Worm (Caenorhabditis elegans) whole organism, L1 larva: Measurements from ENCODE around the gene ubh-4.

ENCODE experiments used
- C04F5.9 ChIP-seq: sonication (generic microtip); optimal IDR thresholded peaks from 2 replicates; lab custom pipeline; 2016; ENCODE audit warnings: missing genetic modification characterization, missing compliant biosample characterization
- C34B4.2 ChIP-seq: sonication (generic microtip); optimal IDR thresholded peaks from 2 replicates; lab custom pipeline; 2017; ENCODE audit warnings: mild to moderate bottlenecking, missing genetic modification characterization, missing compliant biosample characterization
- F16B12.6 ChIP-seq: fragments of 150-350 bp; optimal IDR thresholded peaks from 2 replicates; lab custom pipeline; 2014; ENCODE audit warnings: missing biosample characterization, missing genetic modification characterization
- Y116A8C.19 ChIP-seq: sonication (generic microtip); optimal IDR thresholded peaks from 2 replicates; lab custom pipeline; 2016; ENCODE audit warnings: missing compliant biosample characterization, missing genetic modification characterization, borderline replicate concordance
- aha-1 ChIP-seq: fragments of 150-350 bp; optimal IDR thresholded peaks from 2 replicates; lab custom pipeline; 2014; ENCODE audit warnings: missing biosample characterization, missing genetic modification characterization
- aly-2 ChIP-seq: fragments of 150-350 bp; optimal IDR thresholded peaks from 2 replicates; lab custom pipeline; 2014; ENCODE audit warnings: missing biosample characterization, missing genetic modification characterization
- blmp-1 ChIP-seq: fragments of 150-350 bp; optimal IDR thresholded peaks from 2 replicates; lab custom pipeline; 2014; ENCODE audit warnings: missing biosample characterization, missing genetic modification characterization
- ceh-8 ChIP-seq: fragments of 200-800 bp; sonication (Bioruptor generic); optimal IDR thresholded peaks from 2 replicates; lab custom pipeline; 2018; ENCODE audit warnings: mild to moderate bottlenecking, missing genetic modification characterization, moderate library complexity, missing compliant biosample characterization
- ceh-82 ChIP-seq, 3 experiments: fragments of 150-350 bp in 1 of 3; sonication (generic microtip) in 2 of 3; optimal IDR thresholded peaks; 2 replicates each; lab custom pipeline; 2014 to 2017; ENCODE audit warnings: missing biosample characterization in 3 of 3, missing genetic modification characterization in 3 of 3
- ceh-90 ChIP-seq: sonication (generic microtip); optimal IDR thresholded peaks from 2 replicates; lab custom pipeline; 2016; ENCODE audit warnings: missing genetic modification characterization, missing compliant biosample characterization
- ces-1 ChIP-seq: fragments of 150-350 bp; optimal IDR thresholded peaks from 2 replicates; lab custom pipeline; 2014; ENCODE audit warnings: missing biosample characterization, missing genetic modification reagents, missing genetic modification characterization
- dpl-1 ChIP-seq, 3 experiments: fragments of 150-350 bp in 2 of 3; sonication (generic microtip) in 1 of 3; optimal IDR thresholded peaks; 2 replicates each; lab custom pipeline; 2014 to 2017; ENCODE audit warnings: missing biosample characterization in 3 of 3, missing genetic modification characterization in 3 of 3, missing genetic modification reagents in 3 of 3
- efl-1 ChIP-seq, 4 experiments: fragments of 150-350 bp; optimal IDR thresholded peaks in 3 of 4; peaks in 1 of 4; 1 replicate in 1 of 4; 2 replicates in 3 of 4; lab custom pipeline; 2014; ENCODE audit warnings: missing biosample characterization in 2 of 4, missing genetic modification characterization in 2 of 4, missing genetic modification reagents in 2 of 4
- egl-13 ChIP-seq: sonication (generic microtip); optimal IDR thresholded peaks from 2 replicates; lab custom pipeline; 2016; ENCODE audit warnings: missing genotype, missing genetic modification reagents, missing genetic modification characterization, missing compliant biosample characterization
- egl-27 ChIP-seq, 2 experiments: fragments of 150-350 bp in 1 of 2; sonication (generic microtip); optimal IDR thresholded peaks; 3 replicates each; lab custom pipeline; 2017 to 2018; ENCODE audit warnings: missing biosample characterization in 2 of 2, missing genetic modification characterization in 2 of 2, missing genetic modification reagents in 2 of 2
- elt-2 ChIP-seq: sonication (generic microtip); optimal IDR thresholded peaks from 2 replicates; lab custom pipeline; 2016; ENCODE audit warnings: missing genetic modification characterization, mild to moderate bottlenecking, inconsistent platforms, missing compliant biosample characterization, missing genetic modification reagents
- fkh-4 ChIP-seq: sonication (generic microtip); optimal IDR thresholded peaks from 2 replicates; lab custom pipeline; 2016; ENCODE audit warnings: missing compliant biosample characterization, missing genetic modification characterization, borderline replicate concordance
- fkh-8 ChIP-seq: sonication (generic microtip); optimal IDR thresholded peaks from 2 replicates; lab custom pipeline; 2016; ENCODE audit warnings: mild to moderate bottlenecking, missing genetic modification characterization, missing compliant biosample characterization
- fos-1 ChIP-seq: fragments of 150-350 bp; optimal IDR thresholded peaks from 2 replicates; lab custom pipeline; 2014; ENCODE audit warnings: missing biosample characterization, missing genetic modification characterization
- hlh-4 ChIP-seq: sonication (generic microtip); optimal IDR thresholded peaks from 2 replicates; lab custom pipeline; 2016; ENCODE audit warnings: mild to moderate bottlenecking, missing genetic modification characterization, missing compliant biosample characterization
- jun-1 ChIP-seq: fragments of 150-350 bp; optimal IDR thresholded peaks from 2 replicates; lab custom pipeline; 2014; ENCODE audit warnings: missing biosample characterization, missing genetic modification reagents, missing genetic modification characterization
- lin-14 ChIP-seq: fragments of 200-800 bp; sonication (Bioruptor generic); optimal IDR thresholded peaks from 2 replicates; lab custom pipeline; 2018; ENCODE audit warnings: mild to moderate bottlenecking, missing genetic modification characterization, moderate library complexity, missing compliant biosample characterization
- lin-15B ChIP-seq: fragments of 150-350 bp; sonication (generic microtip); optimal IDR thresholded peaks from 3 replicates; lab custom pipeline; 2014; ENCODE audit warnings: missing biosample characterization, missing genetic modification characterization
- lin-35 ChIP-seq, 2 experiments: fragments of 150-350 bp; optimal IDR thresholded peaks; 2 replicates each; lab custom pipeline; 2014; ENCODE audit warnings: missing biosample characterization in 2 of 2, missing genetic modification characterization in 2 of 2, missing genetic modification reagents in 2 of 2
- lin-39 ChIP-seq: fragments of 150-350 bp; optimal IDR thresholded peaks from 2 replicates; lab custom pipeline; 2014; ENCODE audit warnings: missing biosample characterization, missing genetic modification reagents, missing genetic modification characterization
- lsy-2 ChIP-seq, 2 experiments: fragments of 150-350 bp; optimal IDR thresholded peaks; 2 replicates each; lab custom pipeline; 2014; ENCODE audit warnings: missing biosample characterization in 2 of 2, missing genetic modification characterization in 2 of 2
- mab-9 ChIP-seq: fragments of 200-800 bp; sonication (Bioruptor generic); IDR thresholded peaks from 2 replicates; pipeline ENCODE4 v1.3.6; 2022; ENCODE audit warnings: missing genetic modification reagents, missing genetic modification characterization, missing compliant biosample characterization
- mep-1 ChIP-seq: fragments of 150-350 bp; optimal IDR thresholded peaks from 2 replicates; lab custom pipeline; 2014; ENCODE audit warnings: missing biosample characterization, missing genetic modification characterization
- nhr-11 ChIP-seq: fragments of 150-350 bp; optimal IDR thresholded peaks from 2 replicates; lab custom pipeline; 2014; ENCODE audit warnings: missing biosample characterization, missing genetic modification characterization
- nhr-237 ChIP-seq: fragments of 150-350 bp; optimal IDR thresholded peaks from 2 replicates; lab custom pipeline; 2014; ENCODE audit warnings: missing biosample characterization, missing genetic modification characterization
- nhr-28 ChIP-seq: fragments of 150-350 bp; optimal IDR thresholded peaks from 2 replicates; lab custom pipeline; 2014; ENCODE audit warnings: missing biosample characterization, missing genetic modification characterization
- nhr-47 ChIP-seq: sonication (generic microtip); optimal IDR thresholded peaks from 2 replicates; lab custom pipeline; 2016; ENCODE audit warnings: mild to moderate bottlenecking, missing genetic modification characterization, moderate library complexity, missing compliant biosample characterization
- nhr-71 ChIP-seq: sonication (generic microtip); optimal IDR thresholded peaks from 2 replicates; lab custom pipeline; 2016; ENCODE audit warnings: mild to moderate bottlenecking, missing genetic modification characterization, moderate library complexity, missing compliant biosample characterization
- nhr-77 ChIP-seq: fragments of 150-350 bp; optimal IDR thresholded peaks from 2 replicates; lab custom pipeline; 2014; ENCODE audit warnings: missing biosample characterization, missing genetic modification characterization
- nhr-90 ChIP-seq: sonication (generic microtip); optimal IDR thresholded peaks from 2 replicates; lab custom pipeline; 2016; ENCODE audit warnings: mild to moderate bottlenecking, missing genetic modification characterization, missing compliant biosample characterization; ENCODE audit not compliant: poor library complexity
- pag-3 ChIP-seq: sonication (generic microtip); optimal IDR thresholded peaks from 2 replicates; lab custom pipeline; 2017; ENCODE audit warnings: missing genetic modification characterization, mild to moderate bottlenecking, missing compliant biosample characterization, antibody characterized with exemption, borderline replicate concordance; ENCODE audit not compliant: insufficient read depth
- pqm-1 ChIP-seq: sonication (generic microtip); optimal IDR thresholded peaks from 3 replicates; lab custom pipeline; 2017; ENCODE audit warnings: missing biosample characterization, missing genetic modification characterization
- snpc-4 ChIP-seq: fragments of 150-350 bp; optimal IDR thresholded peaks from 2 replicates; lab custom pipeline; 2014; ENCODE audit warnings: missing biosample characterization, missing genetic modification characterization
- sox-4 ChIP-seq: sonication (generic microtip); optimal IDR thresholded peaks from 2 replicates; lab custom pipeline; 2016; ENCODE audit warnings: missing genetic modification characterization, missing compliant biosample characterization
- sptf-1 ChIP-seq: fragments of 150-350 bp; optimal IDR thresholded peaks from 2 replicates; lab custom pipeline; 2014; ENCODE audit warnings: missing biosample characterization, missing genetic modification characterization
- sup-37 ChIP-seq: fragments of 200-800 bp; sonication (Bioruptor generic); optimal IDR thresholded peaks from 2 replicates; lab custom pipeline; 2018; ENCODE audit warnings: mild to moderate bottlenecking, missing genetic modification characterization, missing compliant biosample characterization
- unc-130 ChIP-seq: fragments of 150-350 bp; optimal IDR thresholded peaks from 2 replicates; lab custom pipeline; 2017; ENCODE audit warnings: missing biosample characterization, missing genetic modification characterization, inconsistent platforms
- unc-98 ChIP-seq: fragments of 200-800 bp; sonication (Bioruptor generic); IDR thresholded peaks from 2 replicates; pipeline ENCODE4 v1.3.6; 2022; ENCODE audit warnings: missing genetic modification characterization, missing compliant biosample characterization
- zag-1 ChIP-seq: fragments of 150-350 bp; optimal IDR thresholded peaks from 2 replicates; lab custom pipeline; 2014; ENCODE audit warnings: missing biosample characterization, missing genetic modification characterization
- ztf-11 ChIP-seq, 2 experiments: sonication (generic microtip); optimal IDR thresholded peaks; 2 replicates each; lab custom pipeline; 2016 to 2017; ENCODE audit warnings: missing genetic modification characterization in 2 of 2, missing biosample characterization in 1 of 2, missing compliant biosample characterization in 1 of 2

Gene ubh-4

DNA sequence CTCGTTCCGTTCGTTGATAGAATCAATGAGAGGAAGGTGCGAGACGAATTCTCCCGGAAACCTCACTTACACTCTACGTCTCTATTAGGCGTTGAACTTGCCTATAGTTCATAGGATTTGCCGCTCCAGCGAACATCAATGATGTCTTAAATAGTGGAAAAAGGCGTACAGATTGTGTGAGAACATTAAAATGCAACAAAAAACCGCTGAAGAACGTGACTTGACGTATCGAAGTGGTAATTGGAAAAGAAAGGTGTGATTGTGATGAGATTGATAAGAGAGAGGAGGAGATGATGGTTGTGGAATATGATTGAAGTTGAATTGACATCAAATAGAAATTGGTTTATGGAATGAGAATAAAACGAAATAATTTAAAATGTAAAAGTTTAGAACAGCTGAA lies 5.4 kb downstream of the ubh-4 start:
- TF ChIP-seq blmp-1 (peak; percentile 26), lin-35 (GFP tag; optimal IDR thresholded peaks at IDR 0.05; lab: Kevin White, UChicago) (peak in 1 of 2 experiments; percentile 21), ztf-11 (tag; optimal IDR thresholded peaks at IDR 0.05; lab: Kevin White, UChicago) (no peak), nhr-47 (tag; lab: Kevin White, UChicago) (no peak), fkh-4 (no peak), nhr-28 (no peak), C34B4.2 (no peak), pqm-1 (tag; lab: Kevin White, UChicago) (no peak), lsy-2 (tag; optimal IDR thresholded peaks at IDR 0.05; lab: Kevin White, UChicago) (peak in 1 of 2 experiments; percentile 8), hlh-4 (tag; lab: Kevin White, UChicago) (no peak), efl-1 (optimal IDR thresholded peaks at IDR 0.05; lab: Kevin White, UChicago) (no peak), efl-1 (GFP tag; optimal IDR thresholded peaks at IDR 0.05 in 1 of 2; lab: Kevin White, UChicago) (peak in 1 of 2 experiments; percentile 16), pag-3 (no peak), mep-1 (peak; percentile 6), lin-14 (GFP tag; lab: Kevin White, UChicago) (peak; percentile 51), nhr-77 (tag; lab: Kevin White, UChicago) (no peak)
- TF ChIP-seq, all 84 proteins: peak for 6

DNA sequence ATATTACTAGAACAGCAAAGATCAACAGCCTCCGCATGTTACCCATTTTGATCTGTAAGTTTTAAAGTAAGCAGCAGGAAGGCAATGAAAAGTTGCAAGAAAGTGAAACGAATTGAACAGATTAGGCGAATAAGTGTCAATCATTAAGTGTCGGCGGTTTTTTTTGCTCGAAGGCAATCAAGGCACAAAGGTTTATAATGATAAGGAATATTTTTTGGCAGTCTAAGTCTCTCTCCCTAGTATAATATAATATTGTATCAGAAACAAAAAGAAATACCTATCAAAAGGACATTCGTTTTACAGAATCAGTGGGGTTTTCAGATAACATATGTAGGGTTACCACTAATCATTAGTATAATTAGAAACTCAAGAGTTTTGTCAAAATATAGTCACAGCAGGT lies 6.7 kb downstream of the ubh-4 start, which contains the start of gene nrf-6:
nrf-6 (minus strand) TSS at position 52 of the 400 bp plus-strand sequence.
- TF ChIP-seq elt-2 (tag; lab: Kevin White, UChicago) (peak; percentile 53), egl-13 (no peak), unc-98 (GFP tag; lab: Robert Waterston, UW) (no peak)

DNA sequence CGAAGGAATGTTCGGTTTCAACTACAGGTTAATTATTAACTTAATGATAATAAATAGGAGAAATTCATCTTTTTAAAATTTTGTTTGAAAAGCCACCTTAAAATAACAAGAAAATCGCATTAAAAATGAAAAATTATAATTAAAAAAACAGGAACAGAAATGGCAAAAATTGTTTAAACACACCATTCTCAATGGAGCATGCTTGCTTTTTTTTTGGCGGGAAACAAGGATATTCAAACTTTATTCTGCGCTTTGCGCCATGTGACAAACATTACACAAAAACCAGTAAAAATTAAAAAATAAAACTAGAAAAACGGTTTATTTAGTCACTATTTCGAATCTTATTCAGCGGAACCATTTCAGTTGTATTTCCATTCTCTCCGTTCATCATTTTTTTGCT lies 10.7 kb downstream of the ubh-4 start:
- TF ChIP-seq fkh-8 (tag; lab: Kevin White, UChicago): no peak
- no peak for TF ChIP-seq snpc-4 (tag; lab: Kevin White, UChicago)
- peak; percentile 33 to 38 for TF ChIP-seq efl-1 (optimal IDR thresholded peaks at IDR 0.05; lab: Kevin White, UChicago)
- TF ChIP-seq efl-1 (GFP tag; optimal IDR thresholded peaks at IDR 0.05 in 1 of 2; lab: Kevin White, UChicago): peak; percentile 59 to 95
- peak; percentile 28 to 50 (median 35) for TF ChIP-seq dpl-1 (GFP tag; optimal IDR thresholded peaks at IDR 0.05; lab: Kevin White, UChicago)
- TF ChIP-seq, all 84 proteins: peak for 2

DNA sequence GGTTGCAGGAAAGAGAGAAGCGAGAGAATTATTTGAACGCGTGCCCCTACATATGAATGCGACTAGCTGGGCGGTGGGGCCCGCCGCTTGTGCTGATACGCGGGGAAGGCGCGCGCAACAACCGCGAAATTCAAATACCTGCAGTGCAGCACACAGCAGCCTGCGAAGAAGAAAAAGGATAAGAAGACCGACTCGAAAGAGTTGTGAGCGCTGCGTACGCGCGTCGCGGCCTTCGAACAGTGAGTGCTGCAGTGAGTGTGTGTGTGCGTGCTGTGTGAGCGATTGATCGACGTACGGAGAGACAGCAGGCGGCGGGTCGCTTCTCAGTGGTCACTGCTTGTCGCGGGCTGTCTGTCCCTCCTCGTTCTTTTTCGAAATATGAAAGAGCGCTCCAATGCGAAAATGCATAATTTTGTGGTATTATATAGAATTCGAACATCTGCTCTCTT lies 11.1 kb downstream of the ubh-4 start:
- peak; percentile 79 for TF ChIP-seq ceh-8 (GFP tag; lab: Kevin White, UChicago)
- TF ChIP-seq nhr-11: no peak
- TF ChIP-seq elt-2 (tag; lab: Kevin White, UChicago): peak; percentile 30
- TF ChIP-seq ceh-90 (tag; lab: Kevin White, UChicago): no peak
- peak; percentile 46 for TF ChIP-seq sox-4
- no peak for TF ChIP-seq Y116A8C.19
- peak in 2 of 3 experiments; percentile 49 to 76 for TF ChIP-seq ceh-82 (tag; optimal IDR thresholded peaks at IDR 0.05; lab: Kevin White, UChicago)
- no peak for TF ChIP-seq aha-1 (tag; lab: Kevin White, UChicago)
- peak; percentile 79 for TF ChIP-seq nhr-71 (tag; lab: Kevin White, UChicago)
- no peak for TF ChIP-seq lin-39 (tag; lab: Kevin White, UChicago)
- peak; percentile 58 to 83 for TF ChIP-seq lsy-2 (tag; optimal IDR thresholded peaks at IDR 0.05; lab: Kevin White, UChicago)
- peak; percentile 41 to 65 (median 41) for TF ChIP-seq dpl-1 (GFP tag; optimal IDR thresholded peaks at IDR 0.05; lab: Kevin White, UChicago)
- peak; percentile 77 for TF ChIP-seq nhr-77 (tag; lab: Kevin White, UChicago)
- TF ChIP-seq fos-1 (tag; lab: Kevin White, UChicago): peak; percentile 26
- no peak for TF ChIP-seq sup-37 (GFP tag; lab: Kevin White, UChicago)
- TF ChIP-seq ces-1: no peak
- no peak for TF ChIP-seq sptf-1
- peak in 1 of 2 experiments; percentile 20 for TF ChIP-seq egl-27 (tag; optimal IDR thresholded peaks at IDR 0.05; lab: Kevin White, UChicago)
- peak; percentile 83 for TF ChIP-seq lin-15B (tag; lab: Kevin White, UChicago)
- peak; percentile 91 for TF ChIP-seq fkh-8 (tag; lab: Kevin White, UChicago)
- TF ChIP-seq jun-1 (tag; lab: Kevin White, UChicago): peak; percentile 85
- no peak for TF ChIP-seq unc-130 (tag; lab: Kevin White, UChicago)
- no peak for TF ChIP-seq zag-1 (tag; lab: Kevin White, UChicago)
- no peak for TF ChIP-seq F16B12.6
- no peak for TF ChIP-seq aly-2
- TF ChIP-seq nhr-237 (tag; lab: Kevin White, UChicago): no peak
- no peak for TF ChIP-seq pag-3
- peak; percentile 35 for TF ChIP-seq nhr-90 (tag; lab: Kevin White, UChicago)
- no peak for TF ChIP-seq hlh-4 (tag; lab: Kevin White, UChicago)
- TF ChIP-seq C04F5.9 (tag; lab: Kevin White, UChicago): no peak
- peak; percentile 48; the same call in 1 of the 2 replicates for TF ChIP-seq mab-9 (GFP tag; lab: Robert Waterston, UW)
